Worm (Caenorhabditis elegans): ENCODE data around the gene T27D12.1.

T27D12.1 gene

ce11 chrII:11874674-11875198 is 32.3 kb downstream of the T27D12.1 start, which contains the start of the genes npp-3 and top-2 (continued):
- peak; percentile 97 for TF ChIP-seq attf-5 (GFP tag; optimal IDR thresholded peaks at IDR 0.05)
- peak; percentile 93 for TF ChIP-seq unc-130 (GFP tag; optimal IDR thresholded peaks at IDR 0.05)
- no peak for TF ChIP-seq B0261.1 (tag; optimal IDR thresholded peaks at IDR 0.05)
- no peak for TF ChIP-seq nhr-27 (tag; optimal IDR thresholded peaks at IDR 0.05)
- TF ChIP-seq xnd-1 (tag; optimal IDR thresholded peaks at IDR 0.05) = peak; percentile 95
- no peak for TF ChIP-seq cebp-2 (GFP tag; IDR thresholded peaks at IDR 0.05)
- TF ChIP-seq ceh-91 (GFP tag; IDR thresholded peaks at IDR 0.05) = peak; percentile 98
- peak; percentile 85 to 97 (median 86) for TF ChIP-seq lin-35 (GFP tag; optimal IDR thresholded peaks at IDR 0.05)
- TF ChIP-seq nhr-120 (GFP tag; IDR thresholded peaks at IDR 0.05) = no peak
- TF ChIP-seq egl-44 (GFP tag; IDR thresholded peaks at IDR 0.05) = 0 out of 2 replicates have a peak, but pooled peaks have one; percentile 27
- TF ChIP-seq nfya-2 (GFP tag; IDR thresholded peaks at IDR 0.05) = 0 out of 2 replicates have a peak, but pooled peaks have one; percentile 34
- TF ChIP-seq F49E8.2 (tag; optimal IDR thresholded peaks at IDR 0.05; ENCODE audit: insufficient read depth) = peak; percentile 91
- TF ChIP-seq madf-3 (GFP tag; IDR thresholded peaks at IDR 0.05) = peak; percentile 96
- peak; percentile 94 for TF ChIP-seq mcd-1 (GFP tag; IDR thresholded peaks at IDR 0.05)
- peak; percentile 13 to 67 for TF ChIP-seq let-607 (tag; optimal IDR thresholded peaks at IDR 0.05)
- peak; percentile 99 for TF ChIP-seq madf-6 (GFP tag; IDR thresholded peaks at IDR 0.05)
- 0 out of 2 replicates have a peak, but pooled peaks have one; percentile 63 for TF ChIP-seq Y79H2A.3 (GFP tag; conservative IDR thresholded peaks at IDR 0.05)
- TF ChIP-seq dpl-1 (GFP tag; optimal IDR thresholded peaks at IDR 0.05) = peak; percentile 99
- peak; percentile 90 for TF ChIP-seq Y67H2A.10 (GFP tag; conservative IDR thresholded peaks at IDR 0.05)
- peak; percentile 10 for TF ChIP-seq him-1 (tag; optimal IDR thresholded peaks at IDR 0.05)
- no peak for TF ChIP-seq ceh-79 (tag; optimal IDR thresholded peaks at IDR 0.05)
- TF ChIP-seq bed-1 (GFP tag; IDR thresholded peaks at IDR 0.05) = no peak
- peak; percentile 7 for TF ChIP-seq nhr-80 (tag; optimal IDR thresholded peaks at IDR 0.05)
- TF ChIP-seq snpc-4 (GFP tag; optimal IDR thresholded peaks at IDR 0.05) = peak; percentile 55
- peak; percentile 52 to 87 (median 81) for TF ChIP-seq snpc-4 (tag; optimal IDR thresholded peaks at IDR 0.05)
- peak; percentile 94 for TF ChIP-seq B0019.2 (GFP tag; conservative IDR thresholded peaks at IDR 0.05)
- TF ChIP-seq hsf-1 (GFP tag; IDR thresholded peaks at IDR 0.05) = peak; percentile 90
- TF ChIP-seq chd-7 (tag; optimal IDR thresholded peaks at IDR 0.05) = peak; percentile 35
- TF ChIP-seq ceh-40 (GFP tag; IDR thresholded peaks at IDR 0.05) = 0 out of 2 replicates have a peak, but pooled peaks have one; percentile 16
- TF ChIP-seq ztf-6 (GFP tag; IDR thresholded peaks at IDR 0.05) = 0 out of 2 replicates have a peak, but pooled peaks have one; percentile 49
- TF ChIP-seq aptf-2 (GFP tag; conservative IDR thresholded peaks at IDR 0.05) = peak; percentile 81
- TF ChIP-seq athp-1 (tag; optimal IDR thresholded peaks at IDR 0.05) = peak; percentile 95
- peak; percentile 79; the same call in 1 of the 2 replicates for TF ChIP-seq hmg-20 (GFP tag; IDR thresholded peaks at IDR 0.05)
- peak; percentile 98 for TF ChIP-seq efl-1 (GFP tag; optimal IDR thresholded peaks at IDR 0.05)
- 0 out of 2 replicates have a peak, but pooled peaks have one; percentile 36 for TF ChIP-seq egrh-3 (GFP tag; IDR thresholded peaks at IDR 0.05)
- no peak for TF ChIP-seq Y53F4B.3 (GFP tag; IDR thresholded peaks at IDR 0.05)
- TF ChIP-seq ceh-58 (GFP tag; IDR thresholded peaks at IDR 0.05) = no peak
- TF ChIP-seq lin-26 (GFP tag; IDR thresholded peaks at IDR 0.05) = peak; percentile 11; the same call in 1 of the 2 replicates
- TF ChIP-seq ztf-26 (tag; optimal IDR thresholded peaks at IDR 0.05) = peak; percentile 21
- peak; percentile 78 for TF ChIP-seq repo-1 (tag; optimal IDR thresholded peaks at IDR 0.05)
- no peak for TF ChIP-seq F55B11.4 (tag; optimal IDR thresholded peaks at IDR 0.05; ENCODE audit: borderline replicate concordance, insufficient read depth)
- TF ChIP-seq F23B12.7 (tag; optimal IDR thresholded peaks at IDR 0.05; ENCODE audit: insufficient read depth) = peak; percentile 88
- TF ChIP-seq madf-10 (tag; optimal IDR thresholded peaks at IDR 0.05) = peak; percentile 88
- TF ChIP-seq gei-17 (GFP tag; optimal IDR thresholded peaks at IDR 0.05) = peak; percentile 57
- TF ChIP-seq lag-1 (GFP tag; IDR thresholded peaks at IDR 0.05) = no peak
- no peak for TF ChIP-seq F37B4.10 (GFP tag; IDR thresholded peaks at IDR 0.05)
- no peak for TF ChIP-seq mxl-1 (tag; optimal IDR thresholded peaks at IDR 0.05)
- TF ChIP-seq rpc-1 (optimal IDR thresholded peaks at IDR 0.05) = peak; percentile 17
- TF ChIP-seq rpc-1 (tag; optimal IDR thresholded peaks at IDR 0.05) = no peak
